Worm (Caenorhabditis elegans) whole organism, L4/young adult: ENCODE results near the gene T08G3.6.

ENCODE experiments used
- W03F9.2 ChIP-seq: fragments of 150-350 bp; optimal IDR thresholded peaks from 2 replicates; lab custom pipeline; 2014; ENCODE audit warnings: missing biosample characterization, missing genetic modification characterization
- dao-5 ChIP-seq: sonication (generic microtip); optimal IDR thresholded peaks from 2 replicates; lab custom pipeline; 2016; ENCODE audit warnings: missing genotype, missing genetic modification characterization, moderate library complexity, missing compliant biosample characterization
- him-1 ChIP-seq: sonication (generic microtip); optimal IDR thresholded peaks from 2 replicates; lab custom pipeline; 2016; ENCODE audit warnings: missing genotype, missing genetic modification reagents, missing genetic modification characterization, missing compliant biosample characterization

DNA sequence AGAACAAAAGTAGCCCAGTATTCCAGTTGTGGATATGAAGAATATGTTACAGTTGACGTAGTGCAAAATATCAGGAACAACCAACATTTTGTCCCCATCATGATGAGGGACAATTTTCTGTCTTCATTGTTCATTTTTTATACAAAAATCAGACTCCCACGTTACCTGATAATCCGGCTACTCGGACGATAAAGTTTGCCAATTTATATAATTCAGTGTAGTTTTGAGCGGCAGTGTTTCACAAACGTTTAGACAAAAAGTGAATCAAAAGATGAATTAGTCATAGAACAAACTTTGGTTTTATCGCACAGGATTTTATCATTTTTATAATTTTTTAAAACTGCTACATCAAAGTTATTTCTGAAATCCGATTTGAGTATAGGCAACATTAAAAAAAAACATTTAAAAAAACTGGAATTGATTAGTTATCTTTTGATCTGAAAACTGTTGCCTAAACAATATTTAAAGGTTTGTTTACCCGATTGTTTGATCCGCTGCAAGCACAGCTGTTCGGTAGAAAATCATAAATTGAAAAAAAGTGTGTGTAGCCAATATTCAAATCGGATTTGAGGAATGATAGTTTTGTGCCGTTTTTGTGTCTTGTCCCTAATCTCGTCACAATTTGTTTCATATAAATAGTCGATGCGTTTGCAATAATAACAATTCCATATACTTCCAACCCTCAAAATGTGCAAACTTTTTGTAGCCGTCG lies 35.3 kb downstream of the T08G3.6 start, which contains the start of the genes F57E7.4 and spig-6:
- no peak for TF ChIP-seq him-1 (tag; lab: Kevin White, UChicago)
- TF ChIP-seq W03F9.2 (tag; lab: Kevin White, UChicago): no peak
- TF ChIP-seq dao-5 (tag; lab: Kevin White, UChicago): no peak
